Fruit fly (Drosophila melanogaster) whole organism, embryonic: Measurements from ENCODE around the gene Wdr62.

Experiments used
- Abd-B ChIP-seq: fragments of 200-800 bp; sonication (Bioruptor generic); optimal IDR thresholded peaks from 2 replicates; lab custom pipeline; 2018; ENCODE audit warnings: missing biosample characterization, mild to moderate bottlenecking, missing genetic modification characterization, moderate library complexity
- CG10654 ChIP-seq: fragments of 200-800 bp; sonication (Bioruptor generic); optimal IDR thresholded peaks from 2 replicates; lab custom pipeline; 2016; ENCODE audit warnings: missing biosample characterization, missing genetic modification characterization
- CG11456 ChIP-seq: fragments of 200-800 bp; sonication (Bioruptor generic); IDR thresholded peaks from 3 replicates; pipeline ENCODE4 v1.3.6; 2022; ENCODE audit warnings: missing biosample characterization, missing genetic modification characterization
- CG12391 ChIP-seq: fragments of 200-800 bp; sonication (Bioruptor generic); optimal IDR thresholded peaks from 3 replicates; lab custom pipeline; 2018; ENCODE audit warnings: missing biosample characterization, mild to moderate bottlenecking, missing genetic modification characterization, moderate library complexity
- CG13424 ChIP-seq: fragments of 200-800 bp; sonication (Bioruptor generic); optimal IDR thresholded peaks from 2 replicates; lab custom pipeline; 2019; ENCODE audit warnings: missing biosample characterization, mild to moderate bottlenecking, missing genetic modification characterization, moderate library complexity
- CG14710 ChIP-seq: fragments of 200-800 bp; sonication (Bioruptor generic); optimal IDR thresholded peaks from 3 replicates; lab custom pipeline; 2019; ENCODE audit warnings: missing biosample characterization, mild to moderate bottlenecking, missing genetic modification characterization, moderate library complexity
- CG14860 ChIP-seq: fragments of 200-800 bp; sonication (Bioruptor generic); IDR thresholded peaks from 3 replicates; pipeline ENCODE4 v1.3.6; 2022; ENCODE audit warnings: missing biosample characterization, missing genetic modification characterization; ENCODE audit not compliant: partially characterized antibody
- CG16813 ChIP-seq: fragments of 200-800 bp; sonication (Bioruptor generic); IDR thresholded peaks from 3 replicates; pipeline ENCODE4 v1.3.6; 2022; ENCODE audit warnings: missing biosample characterization, missing genetic modification characterization; ENCODE audit not compliant: partially characterized antibody
- CG2712 ChIP-seq: fragments of 200-800 bp; optimal IDR thresholded peaks from 3 replicates; lab custom pipeline; 2019; ENCODE audit warnings: missing biosample characterization, mild to moderate bottlenecking, missing genetic modification characterization, moderate library complexity
- CG2889 ChIP-seq: fragments of 200-800 bp; sonication (Bioruptor generic); IDR thresholded peaks from 3 replicates; pipeline ENCODE4 v1.3.6; 2022; ENCODE audit warnings: missing biosample characterization, missing genetic modification characterization
- CG33213 ChIP-seq: fragments of 200-800 bp; sonication (Bioruptor generic); optimal IDR thresholded peaks from 3 replicates; lab custom pipeline; 2016; ENCODE audit warnings: missing biosample characterization, missing genetic modification characterization
- CkIIα-i1 ChIP-seq: fragments of 200-800 bp; sonication (Bioruptor generic); IDR thresholded peaks from 2 replicates; pipeline ENCODE4 v1.3.6; 2022; ENCODE audit warnings: missing biosample characterization, missing genetic modification characterization
- CoRest ChIP-seq: fragments of 200-800 bp; sonication (Bioruptor generic); optimal IDR thresholded peaks from 3 replicates; lab custom pipeline; 2018; ENCODE audit warnings: missing biosample characterization, mild to moderate bottlenecking, missing genetic modification characterization, moderate library complexity
- D19B ChIP-seq: fragments of 200-800 bp; sonication (Bioruptor generic); optimal IDR thresholded peaks from 2 replicates; lab custom pipeline; 2017; ENCODE audit warnings: missing biosample characterization, mild to moderate bottlenecking, missing genetic modification characterization
- Dref ChIP-seq: fragments of 200-800 bp; sonication (Bioruptor generic); IDR thresholded peaks from 2 replicates; pipeline ENCODE4 v1.3.6; 2022; ENCODE audit warnings: missing biosample characterization, missing genetic modification characterization
- E2f2 ChIP-seq: fragments of 200-800 bp; sonication (Bioruptor generic); IDR thresholded peaks from 2 replicates; pipeline ENCODE4 v1.3.6; 2022; ENCODE audit warnings: missing biosample characterization, missing genetic modification characterization
- Ets97D ChIP-seq: fragments of 200-800 bp; sonication (Bioruptor generic); optimal IDR thresholded peaks from 3 replicates; lab custom pipeline; 2016; ENCODE audit warnings: missing biosample characterization, missing genetic modification characterization
- Gug ChIP-seq: fragments of 200-800 bp; sonication (Bioruptor generic); IDR thresholded peaks from 4 replicates; pipeline ENCODE4 v1.3.6; 2022; ENCODE audit warnings: missing biosample characterization, missing genetic modification characterization
- Hmr ChIP-seq: fragments of 200-800 bp; sonication (Bioruptor generic); optimal IDR thresholded peaks from 3 replicates; lab custom pipeline; 2017; ENCODE audit warnings: mild to moderate bottlenecking, missing biosample characterization, missing genetic modification reagents, missing genetic modification characterization
- Hr51 ChIP-seq, 2 experiments: fragments of 200-800 bp; sonication (Bioruptor generic); optimal IDR thresholded peaks; 2 replicates in 1 of 2; 3 replicates in 1 of 2; lab custom pipeline; 2016 to 2018; ENCODE audit warnings: missing biosample characterization in 2 of 2, missing genetic modification characterization in 2 of 2, mild to moderate bottlenecking in 1 of 2, moderate library complexity in 1 of 2
- MESR4 ChIP-seq: fragments of 200-800 bp; sonication (Bioruptor generic); optimal IDR thresholded peaks from 2 replicates; lab custom pipeline; 2018; ENCODE audit warnings: missing biosample characterization, mild to moderate bottlenecking, missing genetic modification characterization, moderate library complexity
- Opbp ChIP-seq: fragments of 200-800 bp; sonication (Bioruptor generic); IDR thresholded peaks from 3 replicates; pipeline ENCODE4 v1.3.6; 2022; ENCODE audit warnings: missing biosample characterization, missing genetic modification characterization; ENCODE audit not compliant: partially characterized antibody
- Sry-β ChIP-seq: fragments of 200-800 bp; sonication (Bioruptor generic); optimal IDR thresholded peaks from 2 replicates; lab custom pipeline; 2018; ENCODE audit warnings: missing biosample characterization, mild to moderate bottlenecking, missing genetic modification characterization, moderate library complexity
- Stat92E ChIP-seq, 3 experiments: fragments of >200 bp in 2 of 3; fragments of 200-800 bp in 1 of 3; sonication (Bioruptor generic) in 1 of 3; optimal IDR thresholded peaks; 2 replicates each; lab custom pipeline; 2017 to 2019; ENCODE audit warnings: missing biosample characterization in 3 of 3, missing genetic modification characterization in 3 of 3, mild to moderate bottlenecking in 1 of 3, moderate library complexity in 1 of 3
- Xbp1 ChIP-seq: fragments of 200-800 bp; sonication (Bioruptor generic); optimal IDR thresholded peaks from 3 replicates; lab custom pipeline; 2016; ENCODE audit warnings: missing biosample characterization, mild to moderate bottlenecking, missing genetic modification characterization
- aop ChIP-seq: fragments of 200-800 bp; sonication (Bioruptor generic); IDR thresholded peaks from 2 replicates; pipeline ENCODE4 v1.3.6; 2022; ENCODE audit warnings: missing biosample characterization, missing genetic modification characterization
- ash1 ChIP-seq: fragments of 200-800 bp; sonication (Bioruptor generic); optimal IDR thresholded peaks from 2 replicates; lab custom pipeline; 2018; ENCODE audit warnings: missing biosample characterization, mild to moderate bottlenecking, missing genetic modification characterization
- ato ChIP-seq: fragments of 200-800 bp; sonication (Bioruptor generic); IDR thresholded peaks from 2 replicates; pipeline ENCODE4 v1.3.6; 2022; ENCODE audit warnings: missing biosample characterization, missing genetic modification characterization; ENCODE audit not compliant: partially characterized antibody
- btn ChIP-seq: fragments of 200-800 bp; sonication (Bioruptor generic); optimal IDR thresholded peaks from 2 replicates; lab custom pipeline; 2016; ENCODE audit warnings: missing biosample characterization, missing genetic modification characterization
- ci ChIP-seq: fragments of 200-800 bp; sonication (Bioruptor generic); IDR thresholded peaks from 3 replicates; pipeline ENCODE4 v1.3.6; 2022; ENCODE audit warnings: missing biosample characterization, missing genetic modification characterization
- dmrt99B ChIP-seq: fragments of 200-800 bp; sonication (Bioruptor generic); optimal IDR thresholded peaks from 2 replicates; lab custom pipeline; 2018; ENCODE audit warnings: missing biosample characterization, mild to moderate bottlenecking, missing genetic modification characterization, moderate library complexity
- gce ChIP-seq: fragments of 200-800 bp; sonication (Bioruptor generic); IDR thresholded peaks from 3 replicates; pipeline ENCODE4 v1.3.6; 2022; ENCODE audit warnings: missing biosample characterization, missing genetic modification characterization
- hb ChIP-seq: fragments of 200-800 bp; sonication (Bioruptor generic); IDR thresholded peaks from 3 replicates; pipeline ENCODE4 v1.3.6; 2022; ENCODE audit warnings: missing biosample characterization, missing genetic modification characterization; ENCODE audit not compliant: partially characterized antibody
- inv ChIP-seq: fragments of 200-800 bp; sonication (Bioruptor generic); IDR thresholded peaks from 2 replicates; pipeline ENCODE4 v1.3.6; 2022; ENCODE audit warnings: missing biosample characterization, missing genetic modification characterization; ENCODE audit not compliant: partially characterized antibody
- knrl ChIP-seq: fragments of 200-800 bp; sonication (Bioruptor generic); IDR thresholded peaks from 3 replicates; pipeline ENCODE4 v1.3.6; 2022; ENCODE audit warnings: missing biosample characterization, missing genetic modification characterization; ENCODE audit not compliant: partially characterized antibody
- maf-S ChIP-seq: fragments of 200-800 bp; sonication (Bioruptor generic); optimal IDR thresholded peaks from 2 replicates; lab custom pipeline; 2016; ENCODE audit warnings: missing biosample characterization, missing genetic modification characterization
- mld ChIP-seq: fragments of 200-800 bp; sonication (Bioruptor generic); IDR thresholded peaks from 3 replicates; pipeline ENCODE4 v1.3.6; 2022; ENCODE audit warnings: missing biosample characterization, missing genetic modification characterization; ENCODE audit not compliant: partially characterized antibody
- row ChIP-seq: fragments of 200-800 bp; sonication (Bioruptor generic); IDR thresholded peaks from 3 replicates; pipeline ENCODE4 v1.3.6; 2022; ENCODE audit warnings: missing biosample characterization, missing genetic modification characterization
- schlank ChIP-seq: fragments of 200-800 bp; sonication (Bioruptor generic); optimal IDR thresholded peaks from 2 replicates; lab custom pipeline; 2018; ENCODE audit warnings: missing biosample characterization, mild to moderate bottlenecking, missing genetic modification characterization
- slbo ChIP-seq: fragments of 200-800 bp; sonication (Bioruptor generic); IDR thresholded peaks from 2 replicates; pipeline ENCODE4 v1.3.6; 2022; ENCODE audit warnings: missing biosample characterization, missing genetic modification characterization
- so ChIP-seq: fragments of 200-800 bp; sonication (Bioruptor generic); IDR thresholded peaks from 3 replicates; pipeline ENCODE4 v1.3.6; 2022; ENCODE audit warnings: missing biosample characterization, missing genetic modification characterization
- tna ChIP-seq: fragments of 200-800 bp; sonication (Bioruptor generic); IDR thresholded peaks from 2 replicates; pipeline ENCODE4 v1.3.6; 2022; ENCODE audit warnings: missing biosample characterization, missing genetic modification characterization; ENCODE audit not compliant: partially characterized antibody
- trem ChIP-seq: fragments of 200-800 bp; optimal IDR thresholded peaks from 3 replicates; lab custom pipeline; 2019; ENCODE audit warnings: missing biosample characterization, mild to moderate bottlenecking, missing genetic modification characterization, moderate library complexity
- unc-4 ChIP-seq: fragments of 200-800 bp; sonication (Bioruptor generic); IDR thresholded peaks from 2 replicates; pipeline ENCODE4 v1.3.6; 2022; ENCODE audit warnings: missing biosample characterization, missing genetic modification characterization; ENCODE audit not compliant: partially characterized antibody
- zen2 ChIP-seq: fragments of 200-800 bp; sonication (Bioruptor generic); IDR thresholded peaks from 3 replicates; pipeline ENCODE4 v1.3.6; 2022; ENCODE audit warnings: missing biosample characterization, missing genetic modification characterization; ENCODE audit not compliant: partially characterized antibody

The Wdr62 gene

DNA sequence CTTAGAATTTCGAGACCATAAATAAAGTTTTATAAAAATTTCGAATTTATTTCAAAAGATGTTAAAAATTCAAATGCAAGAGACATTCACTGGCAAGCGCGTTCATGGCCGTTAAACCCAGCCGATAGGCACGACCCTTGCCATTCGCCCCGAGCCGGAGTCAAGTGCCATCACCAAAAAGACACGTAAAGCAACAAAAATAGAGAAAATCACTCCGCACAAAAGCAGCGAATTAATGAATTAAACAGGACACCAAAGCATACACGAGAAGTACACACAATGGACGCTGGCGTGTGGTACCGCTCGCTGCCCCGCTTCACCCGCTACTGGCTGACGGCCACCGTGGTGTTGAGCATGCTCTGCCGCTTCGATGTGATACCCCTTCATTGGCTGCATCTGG is 89.5 kb downstream of the Wdr62 start, which contains the start of gene Der-1 (continued):
- TF ChIP-seq CG33213 (GFP tag; lab: Kevin White, UChicago) (peak; percentile 11), CG13424 (tag; lab: Kevin White, UChicago) (no peak), CG2712 (tag; lab: Kevin White, UChicago) (peak; percentile 15), D19B (GFP tag; lab: Kevin White, UChicago) (peak; percentile 63), MESR4 (GFP tag; lab: Kevin White, UChicago) (peak; percentile 96), Dref (GFP tag; lab: Robert Waterston, UW) (peak; percentile 53), inv (GFP tag; lab: Robert Waterston, UW) (peak; percentile 91), hb (GFP tag; lab: Robert Waterston, UW) (peak; percentile 86), Opbp (peak; percentile 94), Abd-B (GFP tag; lab: Kevin White, UChicago) (peak; percentile 56), row (GFP tag; lab: Robert Waterston, UW) (peak; percentile 80), slbo (peak; percentile 29; the same call in 1 of the 2 replicates), Hmr (peak; percentile 43), gce (GFP tag; lab: Robert Waterston, UW) (no peak), Gug (GFP tag; lab: Robert Waterston, UW) (peak; percentile 47; the same call in 2 of the 4 replicates), CG10654 (GFP tag; lab: Kevin White, UChicago) (no peak), CoRest (tag; lab: Kevin White, UChicago) (peak; percentile 67), CG14710 (tag; lab: Kevin White, UChicago) (peak; percentile 15), CkIIα-i1 (GFP tag; lab: Robert Waterston, UW) (no peak), unc-4 (GFP tag; lab: Robert Waterston, UW) (peak; percentile 87), zen2 (GFP tag; lab: Robert Waterston, UW) (peak; percentile 80), E2f2 (GFP tag; lab: Robert Waterston, UW) (peak; percentile 76), tna (peak; percentile 89), trem (tag; lab: Kevin White, UChicago) (peak; percentile 18), maf-S (GFP tag; lab: Kevin White, UChicago) (no peak), btn (GFP tag; lab: Kevin White, UChicago) (no peak), aop (GFP tag; lab: Robert Waterston, UW) (no peak), mld (peak; percentile 64; the same call in 1 of the 3 replicates), schlank (tag; lab: Kevin White, UChicago) (no peak), Sry-β (GFP tag; lab: Kevin White, UChicago) (no peak), CG12391 (tag; lab: Kevin White, UChicago) (peak; percentile 18), CG11456 (GFP tag; lab: Robert Waterston, UW) (no peak), so (no peak), CG16813 (GFP tag; lab: Robert Waterston, UW) (peak; percentile 91), Hr51 (GFP tag; optimal IDR thresholded peaks at IDR 0.05; lab: Kevin White, UChicago) (no peak), CG14860 (GFP tag; lab: Robert Waterston, UW) (peak; percentile 68), dmrt99B (tag; lab: Kevin White, UChicago) (no peak), ato (GFP tag; lab: Robert Waterston, UW) (peak; percentile 84), ash1 (GFP tag; lab: Kevin White, UChicago) (no peak), Stat92E (GFP tag; optimal IDR thresholded peaks at IDR 0.05; lab: Kevin White, UChicago) (peak in 1 of 3 experiments; percentile 5), knrl (GFP tag; lab: Robert Waterston, UW) (peak; percentile 91), CG2889 (GFP tag; lab: Robert Waterston, UW) (peak; percentile 46; the same call in 1 of the 3 replicates), Xbp1 (GFP tag; lab: Kevin White, UChicago) (peak; percentile 92), ci (GFP tag; lab: Robert Waterston, UW) (peak; percentile 32; the same call in 1 of the 3 replicates), Ets97D (peak; percentile 60)
